Fruit fly (Drosophila melanogaster) whole organism, embryonic: Measurements from ENCODE around the gene Or9a.

Experiments
- Adf1 ChIP-seq: fragments of 200-800 bp; sonication (Bioruptor generic); IDR thresholded peaks from 2 replicates; pipeline ENCODE4 v1.3.6; 2022; ENCODE audit warnings: missing biosample characterization, missing genetic modification characterization
- CG10209 ChIP-seq: fragments of 200-800 bp; sonication (Bioruptor generic); optimal IDR thresholded peaks from 3 replicates; lab custom pipeline; 2017; ENCODE audit warnings: missing biosample characterization, mild to moderate bottlenecking, missing genetic modification characterization, missing genetic modification reagents
- CG11093 ChIP-seq: fragments of 200-800 bp; sonication (Bioruptor generic); IDR thresholded peaks from 3 replicates; pipeline ENCODE4 v1.3.6; 2022; ENCODE audit warnings: missing biosample characterization, missing genetic modification characterization
- CG12744 ChIP-seq: fragments of 200-800 bp; sonication (Bioruptor generic); optimal IDR thresholded peaks from 2 replicates; lab custom pipeline; 2016; ENCODE audit warnings: missing biosample characterization, missing genetic modification characterization
- CG12942 ChIP-seq: fragments of 200-800 bp; sonication (Bioruptor generic); optimal IDR thresholded peaks from 3 replicates; lab custom pipeline; 2016; ENCODE audit warnings: missing biosample characterization, missing genetic modification characterization
- CG13296 ChIP-seq: fragments of 200-800 bp; sonication (Bioruptor generic); optimal IDR thresholded peaks from 3 replicates; lab custom pipeline; 2018; ENCODE audit warnings: missing biosample characterization, mild to moderate bottlenecking, missing genetic modification characterization
- CG13424 ChIP-seq: fragments of 200-800 bp; sonication (Bioruptor generic); optimal IDR thresholded peaks from 2 replicates; lab custom pipeline; 2019; ENCODE audit warnings: missing biosample characterization, mild to moderate bottlenecking, missing genetic modification characterization, moderate library complexity
- CG14014 ChIP-seq: fragments of 200-800 bp; sonication (Bioruptor generic); IDR thresholded peaks from 2 replicates; pipeline ENCODE4 v1.3.6; 2022; ENCODE audit warnings: missing biosample characterization, missing genetic modification characterization
- CG14965 ChIP-seq: fragments of 200-800 bp; sonication (Bioruptor generic); optimal IDR thresholded peaks from 2 replicates; lab custom pipeline; 2016; ENCODE audit warnings: missing biosample characterization, missing genetic modification characterization, borderline replicate concordance
- CG1647 ChIP-seq: fragments of 200-800 bp; sonication (Bioruptor generic); optimal IDR thresholded peaks from 3 replicates; lab custom pipeline; 2016; ENCODE audit warnings: missing biosample characterization, missing genetic modification characterization
- CG1832 ChIP-seq: fragments of 200-800 bp; sonication (Bioruptor generic); optimal IDR thresholded peaks from 2 replicates; lab custom pipeline; 2017; ENCODE audit warnings: missing biosample characterization, mild to moderate bottlenecking, missing genetic modification characterization, inconsistent platforms
- CG2120 ChIP-seq: fragments of 200-800 bp; sonication (Bioruptor generic); optimal IDR thresholded peaks from 3 replicates; lab custom pipeline; 2016; ENCODE audit warnings: missing biosample characterization, missing genetic modification characterization
- CG2678 ChIP-seq: fragments of 200-800 bp; sonication (Bioruptor generic); optimal IDR thresholded peaks from 3 replicates; lab custom pipeline; 2019; ENCODE audit warnings: missing biosample characterization, mild to moderate bottlenecking, missing genetic modification characterization, moderate library complexity
- CG30431 ChIP-seq: fragments of 200-800 bp; sonication (Bioruptor generic); optimal IDR thresholded peaks from 2 replicates; lab custom pipeline; 2017; ENCODE audit warnings: missing biosample characterization, missing genetic modification characterization
- CG3163 ChIP-seq: fragments of 200-800 bp; sonication (Bioruptor generic); optimal IDR thresholded peaks from 3 replicates; lab custom pipeline; 2016; ENCODE audit warnings: missing biosample characterization, missing genetic modification characterization
- CG32772 ChIP-seq: fragments of 200-800 bp; sonication (Bioruptor generic); IDR thresholded peaks from 2 replicates; pipeline ENCODE4 v1.3.6; 2022; ENCODE audit warnings: missing biosample characterization, missing genetic modification characterization
- CG34422 ChIP-seq: fragments of 200-800 bp; sonication (Bioruptor generic); IDR thresholded peaks from 3 replicates; pipeline ENCODE4 v1.3.6; 2022; ENCODE audit warnings: missing biosample characterization, missing genetic modification characterization
- CG5180 ChIP-seq: fragments of 200-800 bp; sonication (Bioruptor generic); optimal IDR thresholded peaks from 3 replicates; lab custom pipeline; 2017; ENCODE audit warnings: missing biosample characterization, missing genetic modification characterization, mild to moderate bottlenecking, moderate library complexity, missing genetic modification reagents
- CG6683 ChIP-seq: fragments of 200-800 bp; sonication (Bioruptor generic); optimal IDR thresholded peaks from 2 replicates; lab custom pipeline; 2017; ENCODE audit warnings: missing biosample characterization, mild to moderate bottlenecking, missing genetic modification characterization, missing genetic modification reagents
- CG8944 ChIP-seq: fragments of 200-800 bp; sonication (Bioruptor generic); optimal IDR thresholded peaks from 3 replicates; lab custom pipeline; 2016; ENCODE audit warnings: missing biosample characterization, missing genetic modification characterization
- CTCF ChIP-seq: fragments of 200-800 bp; sonication (Bioruptor generic); optimal IDR thresholded peaks from 2 replicates; lab custom pipeline; 2017; ENCODE audit warnings: missing biosample characterization, mild to moderate bottlenecking, missing genetic modification characterization, moderate library complexity
- Fer1 ChIP-seq: fragments of 200-800 bp; sonication (Bioruptor generic); optimal IDR thresholded peaks from 2 replicates; lab custom pipeline; 2017; ENCODE audit warnings: missing biosample characterization, mild to moderate bottlenecking, missing genetic modification characterization
- Fer2 ChIP-seq: fragments of 200-800 bp; sonication (Bioruptor generic); optimal IDR thresholded peaks from 2 replicates; lab custom pipeline; 2018; ENCODE audit warnings: missing biosample characterization, mild to moderate bottlenecking, missing genetic modification characterization, moderate library complexity
- HLH3B ChIP-seq: fragments of 200-800 bp; sonication (Bioruptor generic); IDR thresholded peaks from 2 replicates; pipeline ENCODE4 v1.3.6; 2022; ENCODE audit warnings: missing biosample characterization, missing genetic modification characterization
- Hmx ChIP-seq: fragments of 200-800 bp; sonication (Bioruptor generic); optimal IDR thresholded peaks from 2 replicates; lab custom pipeline; 2016; ENCODE audit warnings: missing biosample characterization, missing genetic modification characterization
- Mrtf ChIP-seq: fragments of 200-800 bp; sonication (Bioruptor generic); IDR thresholded peaks from 3 replicates; pipeline ENCODE4 v1.3.6; 2022; ENCODE audit warnings: missing biosample characterization, missing genetic modification characterization
- NC2β ChIP-seq: fragments of 200-800 bp; sonication (Bioruptor generic); optimal IDR thresholded peaks from 2 replicates; lab custom pipeline; 2016; ENCODE audit warnings: missing biosample characterization, missing genetic modification characterization
- Ssrp ChIP-seq: fragments of 200-800 bp; sonication (Bioruptor generic); optimal IDR thresholded peaks from 2 replicates; lab custom pipeline; 2018; ENCODE audit warnings: missing biosample characterization, mild to moderate bottlenecking, missing genetic modification characterization, moderate library complexity
- TFAM ChIP-seq: fragments of 200-800 bp; sonication (Bioruptor generic); optimal IDR thresholded peaks from 2 replicates; lab custom pipeline; 2017; ENCODE audit warnings: missing biosample characterization, missing genetic modification characterization, inconsistent platforms
- bab2 ChIP-seq: fragments of 200-800 bp; sonication (Bioruptor generic); optimal IDR thresholded peaks from 2 replicates; lab custom pipeline; 2016; ENCODE audit warnings: missing biosample characterization, missing genetic modification characterization
- btn ChIP-seq: fragments of 200-800 bp; sonication (Bioruptor generic); optimal IDR thresholded peaks from 2 replicates; lab custom pipeline; 2016; ENCODE audit warnings: missing biosample characterization, missing genetic modification characterization
- danr ChIP-seq: fragments of 200-800 bp; sonication (Bioruptor generic); IDR thresholded peaks from 2 replicates; pipeline ENCODE4 v1.3.6; 2022; ENCODE audit warnings: missing biosample characterization, missing genetic modification characterization
- disco-r ChIP-seq: fragments of 200-800 bp; sonication (Bioruptor generic); optimal IDR thresholded peaks from 2 replicates; lab custom pipeline; 2016; ENCODE audit warnings: missing biosample characterization, missing genetic modification characterization
- en ChIP-seq: fragments of 200-800 bp; sonication (Bioruptor generic); optimal IDR thresholded peaks from 2 replicates; lab custom pipeline; 2016; ENCODE audit warnings: missing biosample characterization, missing genetic modification characterization
- gem ChIP-seq: fragments of 200-800 bp; sonication (Bioruptor generic); optimal IDR thresholded peaks from 2 replicates; lab custom pipeline; 2019; ENCODE audit warnings: missing biosample characterization, mild to moderate bottlenecking, missing genetic modification characterization, moderate library complexity
- gro ChIP-seq: fragments of 200-800 bp; sonication (Bioruptor generic); optimal IDR thresholded peaks from 2 replicates; lab custom pipeline; 2016; ENCODE audit warnings: missing biosample characterization, missing genetic modification characterization
- jigr1 ChIP-seq: fragments of 200-800 bp; sonication (Bioruptor generic); IDR thresholded peaks from 3 replicates; pipeline ENCODE4 v1.3.6; 2022; ENCODE audit warnings: missing biosample characterization, missing genetic modification characterization
- kah ChIP-seq: fragments of 200-800 bp; sonication (Bioruptor generic); optimal IDR thresholded peaks from 2 replicates; lab custom pipeline; 2018; ENCODE audit warnings: missing biosample characterization, mild to moderate bottlenecking, missing genetic modification characterization
- lilli ChIP-seq: fragments of 200-800 bp; sonication (Bioruptor generic); optimal IDR thresholded peaks from 3 replicates; lab custom pipeline; 2016; ENCODE audit warnings: missing biosample characterization, missing genetic modification characterization
- mld ChIP-seq: fragments of 200-800 bp; sonication (Bioruptor generic); IDR thresholded peaks from 3 replicates; pipeline ENCODE4 v1.3.6; 2022; ENCODE audit warnings: missing biosample characterization, missing genetic modification characterization; ENCODE audit not compliant: partially characterized antibody
- pita ChIP-seq: fragments of 200-800 bp; sonication (Bioruptor generic); optimal IDR thresholded peaks from 2 replicates; lab custom pipeline; 2017; ENCODE audit warnings: missing biosample characterization, mild to moderate bottlenecking, missing genetic modification characterization
- pros ChIP-seq: fragments of 200-800 bp; sonication (Bioruptor generic); optimal IDR thresholded peaks from 3 replicates; lab custom pipeline; 2019; ENCODE audit warnings: missing biosample characterization, mild to moderate bottlenecking, missing genetic modification characterization, moderate library complexity
- pzg ChIP-seq: fragments of 200-800 bp; sonication (Bioruptor generic); optimal IDR thresholded peaks from 3 replicates; lab custom pipeline; 2018; ENCODE audit warnings: missing biosample characterization, mild to moderate bottlenecking, missing genetic modification characterization, moderate library complexity
- ro ChIP-seq: fragments of 200-800 bp; sonication (Bioruptor generic); IDR thresholded peaks from 2 replicates; pipeline ENCODE4 v1.3.6; 2022; ENCODE audit warnings: missing biosample characterization, missing genetic modification characterization
- salm ChIP-seq: fragments of 200-800 bp; sonication (Bioruptor generic); optimal IDR thresholded peaks from 2 replicates; lab custom pipeline; 2018; ENCODE audit warnings: missing biosample characterization, mild to moderate bottlenecking, missing genetic modification characterization
- sc ChIP-seq, 3 experiments: fragments of >200 bp in 2 of 3; fragments of 200-800 bp in 1 of 3; sonication (Bioruptor generic) in 1 of 3; optimal IDR thresholded peaks; 2 replicates in 2 of 3; 3 replicates in 1 of 3; lab custom pipeline; 2017; ENCODE audit warnings: mild to moderate bottlenecking in 1 of 3, missing biosample characterization in 1 of 3, missing genetic modification characterization in 1 of 3, missing genetic modification reagents in 1 of 3
- stwl ChIP-seq: fragments of 200-800 bp; sonication (Bioruptor generic); optimal IDR thresholded peaks from 3 replicates; lab custom pipeline; 2018; ENCODE audit warnings: missing biosample characterization, mild to moderate bottlenecking, missing genetic modification characterization, moderate library complexity
- tin ChIP-seq: fragments of 200-800 bp; sonication (Bioruptor generic); optimal IDR thresholded peaks from 3 replicates; lab custom pipeline; 2016; ENCODE audit warnings: missing biosample characterization, missing genetic modification characterization
- tll ChIP-seq, 2 experiments: fragments of 200-800 bp in 1 of 2; fragments of >200 bp in 1 of 2; sonication (Bioruptor generic) in 1 of 2; optimal IDR thresholded peaks; 2 replicates each; lab custom pipeline; 2017 to 2019; ENCODE audit warnings: missing biosample characterization in 2 of 2, missing genetic modification characterization in 2 of 2, mild to moderate bottlenecking in 1 of 2, moderate library complexity in 1 of 2

The Or9a gene

DNA sequence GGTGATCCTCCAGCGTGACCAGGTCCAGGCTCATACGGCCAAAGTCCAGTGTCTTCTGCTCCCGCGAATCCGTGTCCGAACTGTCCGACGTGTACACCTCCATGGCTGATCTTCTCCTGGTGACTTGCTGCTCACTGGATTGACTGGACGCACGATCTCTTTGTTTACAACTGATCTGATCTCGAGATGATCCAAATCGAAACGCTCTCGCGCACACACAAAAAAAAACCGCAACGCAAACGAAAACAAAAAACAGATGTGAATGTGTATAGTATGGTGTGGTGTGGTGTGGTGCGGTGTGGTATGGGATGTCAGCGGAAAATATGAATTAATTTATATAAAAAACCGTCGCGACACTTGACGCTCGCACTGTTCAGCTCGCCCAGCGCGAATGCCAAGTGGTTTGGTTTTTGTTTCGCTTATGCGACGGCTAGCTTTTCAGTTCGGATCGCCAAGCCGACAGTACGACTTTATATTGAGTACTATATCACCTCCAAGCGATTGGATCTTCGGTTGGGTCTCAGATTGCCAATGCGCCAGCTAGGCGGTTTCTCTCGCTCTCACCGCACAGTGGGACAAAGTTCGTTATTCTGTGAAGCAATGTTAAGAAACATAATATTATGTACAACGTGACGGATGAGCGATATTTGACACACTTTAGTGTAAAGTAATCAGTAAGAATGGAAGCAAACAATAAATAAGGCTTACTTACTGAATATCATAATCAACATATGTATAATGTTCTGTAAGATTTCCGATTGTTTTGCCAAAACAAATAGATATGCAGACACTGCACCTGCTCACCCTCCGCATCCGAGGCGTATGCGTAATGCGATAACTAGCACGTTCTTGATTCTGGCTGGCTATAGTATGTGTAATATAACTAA, 26.9 kb upstream of the Or9a start (continued):
- TF ChIP-seq CG30431 (GFP tag; lab: Kevin White, UChicago) (no peak), TFAM (GFP tag; lab: Kevin White, UChicago) (no peak), lilli (GFP tag; lab: Kevin White, UChicago) (peak; percentile 77), pita (GFP tag; lab: Kevin White, UChicago) (no peak), en (GFP tag; lab: Kevin White, UChicago) (peak; percentile 13), CG13296 (GFP tag; lab: Kevin White, UChicago) (peak; percentile 73), salm (tag; lab: Kevin White, UChicago) (no peak), CG6683 (peak; percentile 21), bab2 (peak; percentile 50), CG13424 (tag; lab: Kevin White, UChicago) (peak; percentile 65), Hmx (GFP tag; lab: Kevin White, UChicago) (no peak), Fer2 (tag; lab: Kevin White, UChicago) (peak; percentile 25), gro (GFP tag; lab: Kevin White, UChicago) (peak; percentile 53), Fer1 (GFP tag; lab: Kevin White, UChicago) (peak; percentile 86), kah (GFP tag; lab: Kevin White, UChicago) (no peak), Mrtf (GFP tag; lab: Robert Waterston, UW) (no peak), disco-r (GFP tag; lab: Kevin White, UChicago) (no peak), NC2β (GFP tag; lab: Kevin White, UChicago) (no peak), Ssrp (tag; lab: Kevin White, UChicago) (peak; percentile 20), CG2678 (tag; lab: Kevin White, UChicago) (peak; percentile 82), Adf1 (GFP tag; lab: Robert Waterston, UW) (peak; percentile 54), tll (GFP tag; optimal IDR thresholded peaks at IDR 0.05; lab: Kevin White, UChicago) (no peak), pros (GFP tag; lab: Kevin White, UChicago) (no peak), CG2120 (GFP tag; lab: Kevin White, UChicago) (peak; percentile 85), pzg (GFP tag; lab: Kevin White, UChicago) (no peak), CTCF (GFP tag; lab: Kevin White, UChicago) (peak; percentile 25), CG1832 (GFP tag; lab: Kevin White, UChicago) (no peak), danr (no peak), CG12744 (no peak), CG3163 (GFP tag; lab: Kevin White, UChicago) (no peak), CG14965 (GFP tag; lab: Kevin White, UChicago) (no peak), CG11093 (GFP tag; lab: Robert Waterston, UW) (no peak), CG1647 (peak; percentile 24), btn (GFP tag; lab: Kevin White, UChicago) (no peak), gem (peak; percentile 76), CG12942 (GFP tag; lab: Kevin White, UChicago) (no peak), CG14014 (GFP tag; lab: Robert Waterston, UW) (peak; percentile 37; the same call in 1 of the 2 replicates), CG32772 (peak; percentile 44; the same call in 1 of the 2 replicates), CG10209 (GFP tag; lab: Kevin White, UChicago) (peak; percentile 71), CG34422 (GFP tag; lab: Robert Waterston, UW) (no peak), mld (no peak), HLH3B (GFP tag; lab: Robert Waterston, UW) (peak; percentile 32; the same call in 1 of the 2 replicates), ro (GFP tag; lab: Robert Waterston, UW) (no peak), CG5180 (GFP tag; lab: Kevin White, UChicago) (no peak), sc (optimal IDR thresholded peaks at IDR 0.05; lab: Kevin White, UChicago) (no peak), sc (GFP tag; optimal IDR thresholded peaks at IDR 0.05; lab: Kevin White, UChicago) (no peak), tin (GFP tag; lab: Kevin White, UChicago) (no peak), stwl (tag; lab: Kevin White, UChicago) (no peak), CG8944 (GFP tag; lab: Kevin White, UChicago) (no peak), jigr1 (GFP tag; lab: Robert Waterston, UW) (no peak)
